Worm (Caenorhabditis elegans) whole organism, late embryonic: ENCODE results near the gene clc-1.

ENCODE experiments used
- C08G9.2 ChIP-seq: sonication (generic microtip); optimal IDR thresholded peaks from 2 replicates; lab custom pipeline; 2016; ENCODE audit warnings: mild to moderate bottlenecking, missing genetic modification characterization, moderate library complexity, missing compliant biosample characterization
- F13H6.1 ChIP-seq: sonication (generic microtip); optimal IDR thresholded peaks from 2 replicates; lab custom pipeline; 2016; ENCODE audit warnings: missing genetic modification characterization, missing compliant biosample characterization
- K02D7.2 ChIP-seq: sonication (generic microtip); optimal IDR thresholded peaks from 2 replicates; lab custom pipeline; 2017; ENCODE audit warnings: mild to moderate bottlenecking, missing genetic modification characterization, missing compliant biosample characterization
- ama-1 ChIP-seq: fragments of 150-350 bp; optimal IDR thresholded peaks from 2 replicates; lab custom pipeline; 2014
- ceh-2 ChIP-seq: sonication (generic microtip); optimal IDR thresholded peaks from 2 replicates; lab custom pipeline; 2016; ENCODE audit warnings: missing genotype, missing genetic modification characterization, missing compliant biosample characterization
- ceh-22 ChIP-seq: sonication (generic microtip); optimal IDR thresholded peaks from 2 replicates; lab custom pipeline; 2017; ENCODE audit warnings: missing biosample characterization, missing genetic modification characterization
- ceh-24 ChIP-seq: sonication (generic microtip); optimal IDR thresholded peaks from 2 replicates; lab custom pipeline; 2016; ENCODE audit warnings: mild to moderate bottlenecking, missing genetic modification characterization, missing compliant biosample characterization
- ceh-30 ChIP-seq: fragments of 150-350 bp; optimal IDR thresholded peaks from 2 replicates; lab custom pipeline; 2014; ENCODE audit warnings: missing biosample characterization, missing genetic modification characterization
- ceh-31 ChIP-seq: sonication (generic microtip); optimal IDR thresholded peaks from 2 replicates; lab custom pipeline; 2016; ENCODE audit warnings: missing genetic modification characterization, missing compliant biosample characterization
- ceh-48 ChIP-seq: sonication (generic microtip); optimal IDR thresholded peaks from 2 replicates; lab custom pipeline; 2016; ENCODE audit warnings: missing genetic modification characterization, inconsistent platforms, missing compliant biosample characterization
- che-1 ChIP-seq: sonication (generic microtip); optimal IDR thresholded peaks from 2 replicates; lab custom pipeline; 2016; ENCODE audit warnings: mild to moderate bottlenecking, missing genetic modification characterization, missing compliant biosample characterization
- dmd-4 ChIP-seq: sonication (generic microtip); optimal IDR thresholded peaks from 2 replicates; lab custom pipeline; 2016; ENCODE audit warnings: borderline replicate concordance, missing genetic modification characterization, missing compliant biosample characterization
- dve-1 ChIP-seq: sonication (generic microtip); optimal IDR thresholded peaks from 2 replicates; lab custom pipeline; 2017; ENCODE audit warnings: antibody characterized with exemption, mild to moderate bottlenecking, missing genetic modification characterization, missing compliant biosample characterization
- elt-2 ChIP-seq: sonication (generic microtip); optimal IDR thresholded peaks from 2 replicates; lab custom pipeline; 2016; ENCODE audit warnings: missing genetic modification reagents, missing genetic modification characterization, missing compliant biosample characterization
- eyg-1 ChIP-seq: sonication (generic microtip); optimal IDR thresholded peaks from 2 replicates; lab custom pipeline; 2016; ENCODE audit warnings: missing genotype, missing genetic modification characterization, missing compliant biosample characterization
- fax-1 ChIP-seq: sonication (generic microtip); optimal IDR thresholded peaks from 2 replicates; lab custom pipeline; 2016; ENCODE audit warnings: missing genotype, missing genetic modification characterization, missing compliant biosample characterization
- fkh-6 ChIP-seq: sonication (generic microtip); optimal IDR thresholded peaks from 2 replicates; lab custom pipeline; 2016; ENCODE audit warnings: missing genetic modification characterization, missing compliant biosample characterization
- gmeb-2 ChIP-seq: sonication (generic microtip); optimal IDR thresholded peaks from 2 replicates; lab custom pipeline; 2016; ENCODE audit warnings: missing genetic modification characterization, inconsistent platforms, missing compliant biosample characterization
- hlh-13 ChIP-seq: fragments of 200-800 bp; sonication (Bioruptor generic); optimal IDR thresholded peaks from 2 replicates; lab custom pipeline; 2018; ENCODE audit warnings: mild to moderate bottlenecking, missing genetic modification characterization, missing compliant biosample characterization
- hlh-8 ChIP-seq: sonication (generic microtip); optimal IDR thresholded peaks from 2 replicates; lab custom pipeline; 2016; ENCODE audit warnings: missing genotype, missing genetic modification characterization, missing compliant biosample characterization
- lin-11 ChIP-seq: fragments of 200-800 bp; sonication (Bioruptor generic); optimal IDR thresholded peaks from 2 replicates; lab custom pipeline; 2018; ENCODE audit warnings: mild to moderate bottlenecking, missing genetic modification characterization, missing compliant biosample characterization
- mec-3 ChIP-seq: sonication (generic microtip); optimal IDR thresholded peaks from 2 replicates; lab custom pipeline; 2016; ENCODE audit warnings: borderline replicate concordance, missing genetic modification characterization, missing compliant biosample characterization
- nfya-1 ChIP-seq: sonication (generic microtip); optimal IDR thresholded peaks from 2 replicates; lab custom pipeline; 2017; ENCODE audit warnings: missing genetic modification characterization, mild to moderate bottlenecking, missing compliant biosample characterization, antibody characterized with exemption, moderate library complexity
- nhr-11 ChIP-seq: fragments of 150-350 bp; optimal IDR thresholded peaks from 2 replicates; lab custom pipeline; 2014; ENCODE audit warnings: missing biosample characterization, missing genetic modification characterization
- pag-3 ChIP-seq: sonication (generic microtip); optimal IDR thresholded peaks from 2 replicates; lab custom pipeline; 2016; ENCODE audit warnings: missing compliant biosample characterization, missing genetic modification characterization, borderline replicate concordance
- pat-9 ChIP-seq: fragments of 200-800 bp; sonication (Bioruptor generic); optimal IDR thresholded peaks from 2 replicates; lab custom pipeline; 2018; ENCODE audit warnings: mild to moderate bottlenecking, missing genetic modification characterization, moderate library complexity, missing compliant biosample characterization
- pax-1 ChIP-seq: fragments of 150-350 bp; optimal IDR thresholded peaks from 2 replicates; lab custom pipeline; 2014; ENCODE audit warnings: missing biosample characterization, missing genetic modification characterization
- pha-4 ChIP-seq: fragments of 150-350 bp; optimal IDR thresholded peaks from 2 replicates; lab custom pipeline; 2018; ENCODE audit warnings: missing biosample characterization, missing genetic modification reagents, missing genetic modification characterization
- ref-2 ChIP-seq: sonication (generic microtip); optimal IDR thresholded peaks from 2 replicates; lab custom pipeline; 2016; ENCODE audit warnings: missing genetic modification characterization, missing compliant biosample characterization
- sox-4 ChIP-seq: sonication (generic microtip); optimal IDR thresholded peaks from 2 replicates; lab custom pipeline; 2017; ENCODE audit warnings: mild to moderate bottlenecking, missing genetic modification characterization, inconsistent platforms, missing compliant biosample characterization
- ttx-3 ChIP-seq: sonication (generic microtip); optimal IDR thresholded peaks from 2 replicates; lab custom pipeline; 2016; ENCODE audit warnings: missing genetic modification reagents, missing genetic modification characterization, missing compliant biosample characterization
- unc-3 ChIP-seq, 2 experiments: fragments of 200-800 bp in 1 of 2; sonication (Bioruptor generic) in 1 of 2; sonication (generic microtip) in 1 of 2; conservative IDR thresholded peaks in 1 of 2; optimal IDR thresholded peaks in 1 of 2; 2 replicates each; pipeline versions ENCODE4 v1.3.6 to Lab custom; 2016 to 2022; ENCODE audit warnings: missing compliant biosample characterization in 2 of 2, missing genetic modification characterization in 2 of 2, missing genetic modification reagents in 1 of 2
- unc-55 ChIP-seq: sonication (generic microtip); optimal IDR thresholded peaks from 2 replicates; lab custom pipeline; 2017; ENCODE audit warnings: missing biosample characterization, missing genetic modification reagents, missing genetic modification characterization
- unc-86 ChIP-seq: sonication (generic microtip); optimal IDR thresholded peaks from 2 replicates; lab custom pipeline; 2016; ENCODE audit warnings: missing genetic modification characterization, missing compliant biosample characterization
- zip-5 ChIP-seq: sonication (generic microtip); optimal IDR thresholded peaks from 2 replicates; lab custom pipeline; 2016; ENCODE audit warnings: missing genetic modification characterization, missing compliant biosample characterization

clc-1 gene

ce11 chrX:11035563-11035962 is 11.7 kb upstream of the clc-1 start (continued):
- TF ChIP-seq pat-9 = peak; percentile 70
- no peak for TF ChIP-seq eyg-1 (tag; lab: Kevin White, UChicago)
- TF ChIP-seq ama-1 (lab: Kevin White, UChicago) = no peak
- no peak for TF ChIP-seq hlh-13 (GFP tag; lab: Kevin White, UChicago)
- TF ChIP-seq dmd-4 = no peak
- no peak for TF ChIP-seq F13H6.1 (tag; lab: Kevin White, UChicago)
- TF ChIP-seq unc-55 (GFP tag; lab: Kevin White, UChicago) = peak; percentile 70
- no peak for TF ChIP-seq lin-11 (tag; lab: Kevin White, UChicago)
- no peak for TF ChIP-seq dve-1
- TF ChIP-seq ceh-2 (tag; lab: Kevin White, UChicago) = no peak

- TF ChIP-seq pha-4 (tag; lab: Kevin White, UChicago) (no peak), ceh-30 (no peak), pax-1 (tag; lab: Kevin White, UChicago) (no peak), ttx-3 (no peak), ceh-31 (tag; lab: Kevin White, UChicago) (no peak), fax-1 (tag; lab: Kevin White, UChicago) (no peak), pag-3 (tag; lab: Kevin White, UChicago) (no peak), nfya-1 (tag; lab: Kevin White, UChicago) (peak; percentile 10), ref-2 (tag; lab: Kevin White, UChicago) (peak; percentile 50), mec-3 (tag; lab: Kevin White, UChicago) (no peak), zip-5 (no peak), unc-55 (GFP tag; lab: Kevin White, UChicago) (no peak), nhr-11 (tag; lab: Kevin White, UChicago) (no peak), ceh-24 (tag; lab: Kevin White, UChicago) (no peak), fkh-6 (no peak), ceh-48 (tag; lab: Kevin White, UChicago) (no peak), gmeb-2 (tag; lab: Kevin White, UChicago) (no peak), K02D7.2 (tag; lab: Kevin White, UChicago) (no peak), elt-2 (tag; lab: Kevin White, UChicago) (peak; percentile 78), ceh-2 (tag; lab: Kevin White, UChicago) (no peak), ceh-22 (tag; lab: Kevin White, UChicago) (no peak), hlh-8 (tag; lab: Kevin White, UChicago) (no peak)
Measured at ce11 chrX:11036114-11037087, 10.8 kb upstream of the clc-1 start.

ce11 chrX:11038221-11038620 is 9.0 kb upstream of the clc-1 start:
- TF ChIP-seq unc-86 (tag; lab: Kevin White, UChicago) = no peak
- no peak for TF ChIP-seq ceh-48 (tag; lab: Kevin White, UChicago)
- TF ChIP-seq unc-3 (GFP tag; conservative IDR thresholded peaks at IDR 0.05; lab: Robert Waterston, UW) = no peak
- no peak for TF ChIP-seq unc-3 (tag; optimal IDR thresholded peaks at IDR 0.05; lab: Kevin White, UChicago)
- TF ChIP-seq eyg-1 (tag; lab: Kevin White, UChicago) = no peak
- TF ChIP-seq pag-3 (tag; lab: Kevin White, UChicago) = no peak
- TF ChIP-seq unc-55 (GFP tag; lab: Kevin White, UChicago) = no peak
- TF ChIP-seq ceh-22 (tag; lab: Kevin White, UChicago) = no peak
- TF ChIP-seq sox-4 (tag; lab: Kevin White, UChicago) = no peak
- no peak for TF ChIP-seq che-1 (tag; lab: Kevin White, UChicago)
- TF ChIP-seq fax-1 (tag; lab: Kevin White, UChicago) = no peak
- TF ChIP-seq C08G9.2 = no peak
- no peak for TF ChIP-seq elt-2 (tag; lab: Kevin White, UChicago)
